Fruit fly (Drosophila melanogaster): Measurements from ENCODE around the gene Pdss2.

The Pdss2 gene

DNA sequence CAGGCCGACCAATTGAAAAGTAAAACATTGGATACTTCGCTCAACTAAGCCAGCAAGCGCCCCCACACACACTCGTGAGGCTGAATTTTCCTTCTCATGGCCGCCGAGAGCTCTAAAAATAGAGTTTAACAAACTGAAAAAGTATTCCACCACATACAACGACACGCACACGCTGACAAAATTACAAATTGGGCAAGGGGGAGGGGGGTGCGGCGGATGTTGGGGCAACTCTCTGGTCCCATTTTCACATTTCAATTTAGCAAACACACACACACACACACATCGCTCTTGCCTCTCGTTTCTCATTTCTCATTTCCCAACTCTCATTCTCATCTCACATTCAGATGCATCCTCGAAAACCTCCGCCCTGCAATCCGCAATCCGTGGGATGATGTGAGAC lies 15.7 kb downstream of the Pdss2 start:
- TF ChIP-seq Dfd (GFP tag; optimal IDR thresholded peaks at IDR 0.05) (peak; percentile 32), CG9705 (GFP tag; optimal IDR thresholded peaks at IDR 0.05) (no peak), Sp1 (GFP tag; optimal IDR thresholded peaks at IDR 0.05) (no peak), OdsH (GFP tag; optimal IDR thresholded peaks at IDR 0.05) (no peak)

DNA sequence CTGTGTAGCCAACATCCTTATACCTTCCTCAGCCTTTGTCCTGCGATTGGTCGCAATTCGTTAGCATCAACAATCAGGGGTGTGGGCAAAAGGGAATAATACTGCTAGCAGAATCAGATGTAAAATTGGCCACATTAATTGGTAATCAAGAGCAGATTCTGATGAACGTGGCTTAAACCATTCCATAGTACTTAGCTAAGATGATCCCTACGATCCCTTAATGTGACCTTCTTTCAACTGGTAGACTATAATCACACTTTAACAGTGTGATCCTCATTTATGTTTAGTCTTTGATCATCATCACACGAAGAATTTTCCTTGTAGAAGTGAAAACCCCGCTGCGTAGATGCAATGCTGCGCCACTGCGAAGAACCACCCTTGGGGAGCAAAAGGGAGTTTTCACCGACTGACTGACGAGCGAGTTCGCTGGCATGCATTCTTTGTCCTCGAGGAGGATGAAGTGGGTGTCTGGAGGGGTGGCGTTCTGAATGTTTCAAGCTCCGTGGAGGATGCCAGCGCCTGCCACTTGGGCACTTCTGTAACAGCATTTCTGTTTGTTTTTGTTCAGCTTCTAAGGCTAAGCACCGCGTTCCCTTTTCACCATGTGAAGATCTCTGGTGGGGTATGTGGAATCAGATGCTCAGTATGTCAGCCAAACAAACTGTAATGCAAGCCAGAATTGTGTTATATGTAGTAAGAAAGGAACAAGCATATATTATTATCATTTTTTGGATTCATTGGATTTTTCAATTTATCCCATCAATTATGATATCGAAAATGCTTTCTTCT lies 16.4 kb downstream of the Pdss2 start:
- TF ChIP-seq ey (GFP tag; optimal IDR thresholded peaks at IDR 0.05) (peak; percentile 17), foxo (GFP tag; optimal IDR thresholded peaks at IDR 0.05) (peak in 1 of 2 experiments; percentile 2), fru (GFP tag; optimal IDR thresholded peaks at IDR 0.05) (peak; percentile 7), rgr (GFP tag; optimal IDR thresholded peaks at IDR 0.05) (no peak), Sp1 (GFP tag; optimal IDR thresholded peaks at IDR 0.05) (peak; percentile 10), usp (GFP tag; optimal IDR thresholded peaks at IDR 0.05) (no peak)

DNA sequence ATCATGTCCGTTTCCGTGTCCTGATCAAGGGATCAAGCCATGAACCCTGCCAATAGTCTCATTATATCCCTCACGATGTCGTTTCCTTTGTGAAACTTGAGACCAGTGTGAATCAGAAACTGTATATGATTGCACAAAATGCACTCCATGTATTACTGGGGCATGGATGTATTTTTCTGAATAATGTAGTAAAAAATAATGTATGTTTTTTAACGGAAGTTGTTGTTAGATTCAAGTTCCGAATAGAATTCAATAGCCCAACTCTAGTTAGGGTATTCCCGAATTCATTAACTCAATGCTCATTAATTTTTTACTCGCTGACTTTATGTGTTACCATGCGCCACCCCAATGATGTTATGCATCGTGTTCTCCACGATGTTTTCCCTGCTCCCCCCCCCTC lies 17.0 kb downstream of the Pdss2 start:
- TF ChIP-seq woc (GFP tag; optimal IDR thresholded peaks at IDR 0.05) = peak; percentile 2
- no peak for TF ChIP-seq brk (GFP tag; optimal IDR thresholded peaks at IDR 0.05)

DNA sequence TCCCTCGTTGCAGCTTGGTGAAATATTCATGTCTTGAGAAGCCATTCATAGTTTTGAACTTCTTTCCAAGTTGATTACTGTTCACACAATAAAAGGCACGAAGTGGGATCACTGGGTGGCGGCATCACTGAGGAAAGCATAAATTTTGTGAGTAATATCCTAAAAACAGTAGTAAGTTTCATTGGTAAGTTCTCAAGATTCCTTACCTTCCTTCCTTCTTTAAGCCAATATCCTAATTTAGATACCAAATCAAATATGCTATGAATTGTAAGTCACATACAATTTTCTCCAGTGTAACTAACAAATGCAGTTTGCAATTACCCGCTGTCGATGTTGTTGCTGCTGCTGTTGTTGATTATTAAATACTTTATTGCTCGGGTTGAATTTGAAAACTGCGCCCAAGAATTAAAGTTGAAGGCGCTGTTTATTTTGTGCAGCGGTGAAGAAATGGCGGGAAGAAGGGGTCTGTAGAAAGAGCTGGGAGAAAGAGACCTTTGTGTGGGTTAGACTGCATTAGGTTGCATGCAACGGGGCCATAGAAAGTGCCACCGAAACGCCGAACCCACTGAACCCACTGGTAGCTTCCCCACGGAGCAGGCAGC lies 18.5 kb downstream of the Pdss2 start:
- TF ChIP-seq Jra (GFP tag; optimal IDR thresholded peaks at IDR 0.05) (no peak), Hr83 (GFP tag; optimal IDR thresholded peaks at IDR 0.05; ENCODE audit: poor library complexity, severe bottlenecking) (no peak), OdsH (GFP tag; optimal IDR thresholded peaks at IDR 0.05) (no peak), N (GFP tag; optimal IDR thresholded peaks at IDR 0.05) (no peak), dmrt93B (GFP tag; optimal IDR thresholded peaks at IDR 0.05) (no peak)

DNA sequence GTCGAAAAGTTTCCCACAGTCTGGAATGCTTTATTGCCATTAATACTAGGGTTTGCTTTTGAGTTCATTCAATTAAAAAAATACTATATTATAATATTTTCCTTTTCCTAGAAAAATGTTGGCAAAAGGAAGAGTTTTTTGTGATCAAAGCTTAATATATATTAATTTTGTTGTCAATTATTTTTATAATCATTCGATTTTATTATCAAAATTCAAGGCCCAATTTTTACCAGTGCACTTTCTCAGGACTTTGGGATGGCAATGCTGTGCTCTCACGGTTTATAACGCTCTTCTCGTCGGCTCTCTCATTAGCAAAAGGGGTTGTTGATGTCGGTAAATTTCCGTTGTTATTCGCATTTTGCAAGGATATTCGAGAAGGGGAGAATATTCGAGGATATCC lies 19.3 kb downstream of the Pdss2 start:
- peak in 1 of 2 experiments; percentile 30 for TF ChIP-seq foxo (GFP tag; optimal IDR thresholded peaks at IDR 0.05)
- TF ChIP-seq HLH106 (tag; optimal IDR thresholded peaks at IDR 0.05) = peak; percentile 6
- peak; percentile 19 for TF ChIP-seq Sp1 (GFP tag; optimal IDR thresholded peaks at IDR 0.05)
- TF ChIP-seq CG32264 (GFP tag; optimal IDR thresholded peaks at IDR 0.05) = no peak
- TF ChIP-seq ey (GFP tag; optimal IDR thresholded peaks at IDR 0.05) = no peak
- peak; percentile 11 for TF ChIP-seq h (GFP tag; optimal IDR thresholded peaks at IDR 0.05)

DNA sequence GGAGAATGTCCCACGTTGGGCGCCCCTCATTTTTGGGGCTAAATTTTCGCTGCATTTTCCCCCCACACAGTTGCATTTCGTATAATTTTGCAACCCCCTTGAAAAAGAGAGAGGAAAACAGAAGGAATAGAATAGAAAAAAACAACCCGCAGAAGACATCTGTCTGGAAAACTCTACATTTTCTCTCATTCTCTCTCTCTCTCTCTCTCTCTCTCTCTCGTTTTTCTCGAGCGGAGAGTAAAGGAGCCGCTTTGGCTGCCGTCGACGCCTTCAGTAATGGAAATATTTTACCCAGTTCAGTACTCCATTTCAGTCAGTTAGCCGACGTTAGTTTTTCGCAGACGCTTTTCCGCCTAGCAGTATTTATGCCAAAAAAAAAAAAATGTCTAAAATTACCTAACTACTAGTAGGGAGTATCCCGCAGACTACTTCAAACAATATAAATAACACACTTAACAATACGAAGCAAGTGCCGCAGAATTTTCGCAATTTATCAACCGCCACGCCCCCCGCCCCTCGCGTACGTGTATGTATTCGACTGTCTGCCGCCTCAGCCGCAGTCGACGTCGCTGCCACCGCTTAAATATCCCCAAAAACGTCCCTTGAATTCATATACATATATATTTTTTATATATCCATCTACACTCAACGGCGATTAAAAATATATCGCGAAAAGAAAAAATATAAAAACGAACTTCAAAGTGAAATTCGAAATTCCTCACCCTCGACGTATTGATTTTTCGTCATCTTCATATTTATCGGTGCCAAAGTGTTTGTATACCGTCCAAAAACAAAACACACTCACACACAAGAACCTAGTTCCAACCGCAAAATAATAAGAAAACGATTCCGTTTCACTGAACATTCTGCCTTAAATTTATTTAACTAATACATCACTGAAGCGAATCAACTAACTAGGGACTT lies 20.3 kb downstream of the Pdss2 start:
- TF ChIP-seq Mio (GFP tag; optimal IDR thresholded peaks at IDR 0.05) (no peak), rgr (GFP tag; optimal IDR thresholded peaks at IDR 0.05) (no peak), Jra (GFP tag; optimal IDR thresholded peaks at IDR 0.05) (no peak), GATAd (GFP tag; optimal IDR thresholded peaks at IDR 0.05) (no peak), Dif (GFP tag; optimal IDR thresholded peaks at IDR 0.05; ENCODE audit: partially characterized antibody) (peak; percentile 12), pan (optimal IDR thresholded peaks at IDR 0.05) (no peak), brk (GFP tag; optimal IDR thresholded peaks at IDR 0.05) (peak; percentile 2), br (GFP tag; optimal IDR thresholded peaks at IDR 0.05) (no peak), Abd-B (GFP tag; optimal IDR thresholded peaks at IDR 0.05) (no peak), h (GFP tag; optimal IDR thresholded peaks at IDR 0.05) (no peak), CG9705 (GFP tag; optimal IDR thresholded peaks at IDR 0.05) (no peak), OdsH (GFP tag; optimal IDR thresholded peaks at IDR 0.05) (no peak), woc (GFP tag; optimal IDR thresholded peaks at IDR 0.05) (no peak)

DNA sequence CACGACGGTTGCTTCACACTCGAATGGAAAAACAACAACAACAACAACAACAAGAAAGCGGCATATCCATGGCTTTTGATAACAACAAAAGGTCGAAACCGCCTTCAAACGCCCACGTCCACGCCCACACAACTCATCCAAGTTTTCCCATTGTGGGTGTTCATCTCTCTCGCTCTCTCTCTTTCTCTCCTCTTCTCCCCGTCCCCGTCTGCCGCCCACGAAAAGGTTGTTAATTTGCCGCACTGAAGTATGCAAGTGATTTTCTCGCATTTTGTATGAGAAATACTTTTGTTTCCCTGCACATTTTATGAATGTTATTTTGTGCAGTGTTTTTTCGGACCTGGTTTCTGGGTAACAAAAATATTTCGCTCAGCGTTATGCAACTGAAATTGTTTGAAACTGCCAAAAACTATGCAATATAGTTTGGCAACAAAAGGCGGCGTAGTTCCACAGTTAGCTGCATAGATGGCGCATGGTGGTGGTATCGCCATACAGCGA lies 21.8 kb downstream of the Pdss2 start:
- TF ChIP-seq ey (GFP tag; optimal IDR thresholded peaks at IDR 0.05) (peak; percentile 38), Dfd (GFP tag; optimal IDR thresholded peaks at IDR 0.05) (no peak), pan (optimal IDR thresholded peaks at IDR 0.05) (no peak), HLH106 (tag; optimal IDR thresholded peaks at IDR 0.05) (peak; percentile 23), tai (GFP tag; optimal IDR thresholded peaks at IDR 0.05) (no peak), Sp1 (GFP tag; optimal IDR thresholded peaks at IDR 0.05) (no peak), CG9705 (GFP tag; optimal IDR thresholded peaks at IDR 0.05) (no peak), Abd-B (GFP tag; optimal IDR thresholded peaks at IDR 0.05) (no peak), woc (GFP tag; optimal IDR thresholded peaks at IDR 0.05) (no peak), usp (GFP tag; optimal IDR thresholded peaks at IDR 0.05) (no peak), GATAd (GFP tag; optimal IDR thresholded peaks at IDR 0.05) (no peak), h (GFP tag; optimal IDR thresholded peaks at IDR 0.05) (peak; percentile 6), Vsx2 (GFP tag; optimal IDR thresholded peaks at IDR 0.05; ENCODE audit: partially characterized antibody) (peak; percentile 86), OdsH (GFP tag; optimal IDR thresholded peaks at IDR 0.05) (peak; percentile 2), dsf (GFP tag; optimal IDR thresholded peaks at IDR 0.05; ENCODE audit: borderline replicate concordance) (no peak), foxo (GFP tag; optimal IDR thresholded peaks at IDR 0.05) (peak in 1 of 2 experiments; percentile 25), N (GFP tag; optimal IDR thresholded peaks at IDR 0.05) (peak; percentile 76), Hr83 (GFP tag; optimal IDR thresholded peaks at IDR 0.05; ENCODE audit: poor library complexity, severe bottlenecking) (peak; percentile 3), Rel (GFP tag; optimal IDR thresholded peaks at IDR 0.05) (no peak), Rel (tag; optimal IDR thresholded peaks at IDR 0.05) (no peak), CrebA (GFP tag; optimal IDR thresholded peaks at IDR 0.05; ENCODE audit: borderline replicate concordance) (no peak), CG32264 (GFP tag; optimal IDR thresholded peaks at IDR 0.05) (no peak), dmrt93B (GFP tag; optimal IDR thresholded peaks at IDR 0.05) (no peak)
